Fruit fly (Drosophila melanogaster): ENCODE measurements around the gene Cds.

dm6 chr3L:8175818-8176217 lies 48.3 kb downstream of the Cds start, which contains the start of gene RecQ4:
- no peak for TF ChIP-seq fd96Ca (GFP tag; IDR thresholded peaks at IDR 0.05)
- TF ChIP-seq EcR (GFP tag; optimal IDR thresholded peaks at IDR 0.05), result no peak
- TF ChIP-seq CG8159 (tag; optimal IDR thresholded peaks at IDR 0.05), result no peak
- TF ChIP-seq CG14655 (GFP tag; optimal IDR thresholded peaks at IDR 0.05), result no peak
